Fruit fly (Drosophila melanogaster) whole organism, adult: ENCODE data around the gene CG42685.

Source experiments
- CG12768 ChIP-seq: fragments of 200-800 bp; sonication (Bioruptor generic); optimal IDR thresholded peaks from 2 replicates; lab custom pipeline; 2017; ENCODE audit warnings: missing biosample characterization, missing genetic modification characterization, mild to moderate bottlenecking, moderate library complexity, missing genetic modification reagents
- CG14711 ChIP-seq: fragments of 200-800 bp; sonication (Bioruptor generic); optimal IDR thresholded peaks from 2 replicates; lab custom pipeline; 2018; ENCODE audit warnings: missing biosample characterization, mild to moderate bottlenecking, missing genetic modification characterization, moderate library complexity
- CG1620 ChIP-seq: fragments of 200-800 bp; sonication (Bioruptor generic); optimal IDR thresholded peaks from 2 replicates; lab custom pipeline; 2016; ENCODE audit warnings: missing biosample characterization, missing genetic modification characterization
- CG33017 ChIP-seq: fragments of 200-800 bp; sonication (Bioruptor generic); optimal IDR thresholded peaks from 2 replicates; lab custom pipeline; 2018; ENCODE audit warnings: missing biosample characterization, mild to moderate bottlenecking, missing genetic modification characterization, moderate library complexity
- CG5204 ChIP-seq: fragments of 200-800 bp; sonication (Bioruptor generic); optimal IDR thresholded peaks from 2 replicates; lab custom pipeline; 2016; ENCODE audit warnings: missing biosample characterization, missing genetic modification characterization
- CG7045 ChIP-seq: fragments of 200-800 bp; sonication (Bioruptor generic); optimal IDR thresholded peaks from 2 replicates; lab custom pipeline; 2017; ENCODE audit warnings: missing biosample characterization, mild to moderate bottlenecking, missing genetic modification characterization
- CG7101 ChIP-seq: fragments of 200-800 bp; sonication (Bioruptor generic); optimal IDR thresholded peaks from 2 replicates; lab custom pipeline; 2018; ENCODE audit warnings: missing biosample characterization, mild to moderate bottlenecking, missing genetic modification characterization, moderate library complexity
- Clk ChIP-seq: fragments of 200-800 bp; sonication (Bioruptor generic); optimal IDR thresholded peaks from 2 replicates; lab custom pipeline; 2017; ENCODE audit warnings: missing biosample characterization, missing genetic modification characterization
- Crg-1 ChIP-seq: fragments of 200-800 bp; sonication (Bioruptor generic); optimal IDR thresholded peaks from 2 replicates; lab custom pipeline; 2016; ENCODE audit warnings: missing biosample characterization, missing genetic modification characterization
- Hr96 ChIP-seq: fragments of 200-800 bp; sonication (Bioruptor generic); optimal IDR thresholded peaks from 2 replicates; lab custom pipeline; 2016; ENCODE audit warnings: missing biosample characterization, missing genetic modification characterization
- Mnt ChIP-seq: fragments of 200-800 bp; sonication (Bioruptor generic); optimal IDR thresholded peaks from 2 replicates; lab custom pipeline; 2016; ENCODE audit warnings: missing biosample characterization, mild to moderate bottlenecking, missing genetic modification characterization
- bab1 ChIP-seq: fragments of 200-800 bp; sonication (Bioruptor generic); optimal IDR thresholded peaks from 3 replicates; lab custom pipeline; 2019; ENCODE audit warnings: missing biosample characterization, mild to moderate bottlenecking, missing genetic modification characterization, moderate library complexity
- cnc ChIP-seq, 2 experiments: fragments of >200 bp; optimal IDR thresholded peaks; 2 replicates each; lab custom pipeline; 2017
- kay ChIP-seq: fragments of 200-800 bp; sonication (Bioruptor generic); peaks from one replicate; lab custom pipeline; 2016; ENCODE audit warnings: missing biosample characterization, missing genetic modification characterization, borderline replicate concordance
- ovo ChIP-seq: fragments of 200-800 bp; sonication (Bioruptor generic); optimal IDR thresholded peaks from 2 replicates; lab custom pipeline; 2016; ENCODE audit warnings: missing biosample characterization, missing genetic modification characterization
- pad ChIP-seq: fragments of 200-800 bp; sonication (Bioruptor generic); optimal IDR thresholded peaks from 3 replicates; lab custom pipeline; 2017; ENCODE audit warnings: missing biosample characterization, missing genetic modification characterization, mild to moderate bottlenecking, moderate library complexity, missing genetic modification reagents
- tj ChIP-seq: fragments of 200-800 bp; sonication (Bioruptor generic); optimal IDR thresholded peaks from 3 replicates; lab custom pipeline; 2017; ENCODE audit warnings: missing biosample characterization, mild to moderate bottlenecking, missing genetic modification characterization, moderate library complexity

Gene CG42685

dm6 chr2L:14676695-14677094 lies 53.3 kb downstream of the CG42685 start:
- TF ChIP-seq CG7101 (no peak), CG14711 (tag; lab: Kevin White, UChicago) (no peak), CG5204 (no peak), tj (GFP tag; lab: Kevin White, UChicago) (no peak), CG12768 (GFP tag; lab: Kevin White, UChicago) (no peak), ovo (GFP tag; lab: Kevin White, UChicago) (no peak), Mnt (GFP tag; lab: Kevin White, UChicago) (no peak), kay (GFP tag; lab: Kevin White, UChicago) (no peak), CG7045 (GFP tag; lab: Kevin White, UChicago) (no peak), CG1620 (GFP tag; lab: Kevin White, UChicago) (no peak), cnc (optimal IDR thresholded peaks at IDR 0.05; lab: Kevin White, UChicago) (no peak), pad (GFP tag; lab: Kevin White, UChicago) (no peak), CG33017 (tag; lab: Kevin White, UChicago) (no peak), Hr96 (GFP tag; lab: Kevin White, UChicago) (no peak), Crg-1 (GFP tag; lab: Kevin White, UChicago) (no peak), Clk (no peak), bab1 (GFP tag; lab: Kevin White, UChicago) (no peak)
